Fruit fly (Drosophila melanogaster) whole organism, wandering third instar larva: ENCODE data around the gene bchs.

Source experiments
- CG9705 ChIP-seq: fragments of 200-800 bp; sonication (Bioruptor generic); optimal IDR thresholded peaks from 2 replicates; lab custom pipeline; 2018; ENCODE audit warnings: missing biosample characterization, mild to moderate bottlenecking, missing genetic modification characterization
- GATAd ChIP-seq: sonication (Bioruptor generic); optimal IDR thresholded peaks from 2 replicates; lab custom pipeline; 2016; ENCODE audit warnings: missing biosample characterization, missing genetic modification characterization
- Vsx2 ChIP-seq: fragments of 200-300, 225-300 bp; sonication (Bioruptor generic); optimal IDR thresholded peaks from 2 replicates; lab custom pipeline; 2018; ENCODE audit warnings: missing biosample characterization, missing genetic modification characterization; ENCODE audit not compliant: partially characterized antibody
- br ChIP-seq: fragments of 200-800 bp; sonication (Bioruptor generic); optimal IDR thresholded peaks from 2 replicates; lab custom pipeline; 2016; ENCODE audit warnings: missing biosample characterization, missing genetic modification characterization
- dsf ChIP-seq: sonication (Bioruptor generic); optimal IDR thresholded peaks from 2 replicates; lab custom pipeline; 2016; ENCODE audit warnings: missing biosample characterization, missing genetic modification characterization, borderline replicate concordance
- foxo ChIP-seq, 2 experiments: fragments of 200-800 bp; sonication (Bioruptor generic); optimal IDR thresholded peaks; 2 replicates in 1 of 2; 3 replicates in 1 of 2; lab custom pipeline; 2016 to 2017; ENCODE audit warnings: missing biosample characterization in 2 of 2, missing genetic modification characterization in 2 of 2
- jim ChIP-seq: fragments of 175-275, 200-325 bp; sonication (Bioruptor generic); optimal IDR thresholded peaks from 2 replicates; lab custom pipeline; 2016; ENCODE audit warnings: missing biosample characterization, mild to moderate bottlenecking, missing genetic modification characterization
- lola ChIP-seq: fragments of >200 bp; optimal IDR thresholded peaks from 2 replicates; lab custom pipeline; 2017; ENCODE audit warnings: missing biosample characterization, missing genetic modification characterization
- pan ChIP-seq: fragments of >200 bp; optimal IDR thresholded peaks from 2 replicates; lab custom pipeline; 2017
- psq ChIP-seq: fragments of 200-800 bp; sonication (Bioruptor generic); optimal IDR thresholded peaks from 3 replicates; lab custom pipeline; 2017; ENCODE audit warnings: missing biosample characterization, mild to moderate bottlenecking, missing genetic modification characterization, moderate library complexity
- woc ChIP-seq: sonication (Bioruptor generic); optimal IDR thresholded peaks from 2 replicates; lab custom pipeline; 2016; ENCODE audit warnings: missing biosample characterization, mild to moderate bottlenecking, missing genetic modification characterization

DNA sequence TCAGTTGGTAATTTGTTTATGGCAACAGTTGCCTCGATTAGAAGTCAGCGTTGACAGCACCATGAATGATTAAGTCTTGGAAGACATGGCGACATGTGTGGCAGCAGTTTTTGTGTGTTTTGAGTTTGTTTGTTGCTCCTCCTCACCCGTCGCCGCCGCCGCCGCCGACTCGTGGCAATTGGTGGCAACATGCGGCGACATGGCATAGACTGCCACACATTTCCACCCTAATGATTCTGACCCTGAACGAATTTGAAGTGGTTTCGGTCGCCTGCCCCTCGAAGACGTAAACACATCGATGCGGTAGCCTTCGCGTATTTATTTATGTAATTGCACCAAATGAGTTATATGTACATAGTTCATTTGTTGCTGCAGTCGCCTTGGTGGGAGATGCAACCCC, 4.1 kb upstream of the bchs start:
- no peak for TF ChIP-seq br
- no peak for TF ChIP-seq psq
- TF ChIP-seq woc (GFP tag; lab: Kevin White, UChicago): no peak
- no peak for TF ChIP-seq foxo (GFP tag; optimal IDR thresholded peaks at IDR 0.05; lab: Kevin White, UChicago)
- no peak for TF ChIP-seq CG9705 (GFP tag; lab: Kevin White, UChicago)
- TF ChIP-seq Vsx2 (GFP tag; lab: Kevin White, UChicago): no peak
- TF ChIP-seq dsf: no peak
- TF ChIP-seq pan (lab: Kevin White, UChicago): no peak
- no peak for TF ChIP-seq jim (GFP tag; lab: Kevin White, UChicago)
- no peak for TF ChIP-seq GATAd (GFP tag; lab: Kevin White, UChicago)
- no peak for TF ChIP-seq lola (GFP tag; lab: Kevin White, UChicago)
